Worm (Caenorhabditis elegans) whole organism, mixed stage, embryonic: ENCODE results near the gene ZK1010.4.

Experiments
- M03D4.4 ChIP-seq: sonication (generic microtip); optimal IDR thresholded peaks from 2 replicates; lab custom pipeline; 2017; ENCODE audit warnings: mild to moderate bottlenecking, missing genetic modification characterization, missing compliant biosample characterization
- bed-3 ChIP-seq: fragments of 200-800 bp; sonication (Bioruptor generic); optimal IDR thresholded peaks from 3 replicates; lab custom pipeline; 2018; ENCODE audit warnings: mild to moderate bottlenecking, missing genetic modification characterization, moderate library complexity, missing compliant biosample characterization
- blmp-1 ChIP-seq: fragments of 150-350 bp; optimal IDR thresholded peaks from 2 replicates; lab custom pipeline; 2014; ENCODE audit warnings: missing biosample characterization, missing genetic modification characterization
- ceh-39 ChIP-seq: fragments of 150-350 bp; optimal IDR thresholded peaks from 2 replicates; lab custom pipeline; 2014; ENCODE audit warnings: missing biosample characterization, missing genetic modification characterization
- ceh-43 ChIP-seq: fragments of 200-800 bp; sonication (Bioruptor generic); optimal IDR thresholded peaks from 2 replicates; lab custom pipeline; 2018; ENCODE audit warnings: mild to moderate bottlenecking, missing genetic modification characterization, moderate library complexity, missing compliant biosample characterization
- ceh-83 ChIP-seq: fragments of 200-800 bp; sonication (Bioruptor generic); optimal IDR thresholded peaks from 2 replicates; lab custom pipeline; 2018; ENCODE audit warnings: mild to moderate bottlenecking, missing genetic modification characterization, missing compliant biosample characterization
- ces-1 ChIP-seq: fragments of 150-350 bp; optimal IDR thresholded peaks from 2 replicates; lab custom pipeline; 2014; ENCODE audit warnings: missing biosample characterization, missing genetic modification reagents, missing genetic modification characterization
- cnd-1 ChIP-seq: fragments of 200-800 bp; sonication (Bioruptor generic); optimal IDR thresholded peaks from 2 replicates; lab custom pipeline; 2018; ENCODE audit warnings: mild to moderate bottlenecking, missing genetic modification characterization, missing compliant biosample characterization
- drap-1 ChIP-seq: fragments of 200-800 bp; sonication (Bioruptor generic); optimal IDR thresholded peaks from 3 replicates; lab custom pipeline; 2018; ENCODE audit warnings: mild to moderate bottlenecking, missing genetic modification characterization, missing compliant biosample characterization
- elt-1 ChIP-seq: sonication (generic microtip); optimal IDR thresholded peaks from 2 replicates; lab custom pipeline; 2017; ENCODE audit warnings: missing genetic modification characterization, mild to moderate bottlenecking, missing compliant biosample characterization, antibody characterized with exemption, moderate library complexity, borderline replicate concordance; ENCODE audit not compliant: insufficient read depth
- elt-3 ChIP-seq: fragments of 150-350 bp; optimal IDR thresholded peaks from 2 replicates; lab custom pipeline; 2014; ENCODE audit warnings: missing biosample characterization, missing genetic modification characterization
- flh-1 ChIP-seq: fragments of 200-800 bp; sonication (Bioruptor generic); optimal IDR thresholded peaks from 2 replicates; lab custom pipeline; 2018; ENCODE audit warnings: mild to moderate bottlenecking, missing genetic modification characterization, moderate library complexity, missing compliant biosample characterization
- ham-2 ChIP-seq: fragments of 200-800 bp; sonication (Bioruptor generic); optimal IDR thresholded peaks from 2 replicates; lab custom pipeline; 2018; ENCODE audit warnings: mild to moderate bottlenecking, missing genetic modification characterization, missing compliant biosample characterization
- hlh-1 ChIP-seq: fragments of 150-350 bp; optimal IDR thresholded peaks from 2 replicates; lab custom pipeline; 2014; ENCODE audit warnings: missing biosample characterization, missing genetic modification reagents, missing genetic modification characterization
- lin-13 ChIP-seq: fragments of 150-350 bp; optimal IDR thresholded peaks from 2 replicates; lab custom pipeline; 2014; ENCODE audit warnings: missing biosample characterization, missing genetic modification characterization
- lin-32 ChIP-seq: fragments of 200-800 bp; sonication (Bioruptor generic); optimal IDR thresholded peaks from 2 replicates; lab custom pipeline; 2018; ENCODE audit warnings: mild to moderate bottlenecking, missing genetic modification characterization, missing compliant biosample characterization
- lsy-2 ChIP-seq: fragments of 150-350 bp; optimal IDR thresholded peaks from 2 replicates; lab custom pipeline; 2014; ENCODE audit warnings: missing biosample characterization, missing genetic modification characterization
- mab-5 ChIP-seq: fragments of 150-350 bp; optimal IDR thresholded peaks from 2 replicates; lab custom pipeline; 2014; ENCODE audit warnings: missing biosample characterization, missing genetic modification characterization
- mep-1 ChIP-seq: fragments of 150-350 bp; optimal IDR thresholded peaks from 2 replicates; lab custom pipeline; 2017; ENCODE audit warnings: missing biosample characterization, missing genetic modification reagents, missing genetic modification characterization, inconsistent platforms
- mls-2 ChIP-seq: sonication (generic microtip); optimal IDR thresholded peaks from 2 replicates; lab custom pipeline; 2016; ENCODE audit warnings: mild to moderate bottlenecking, missing genetic modification characterization, moderate library complexity, missing compliant biosample characterization
- nhr-12 ChIP-seq: fragments of 150-350 bp; optimal IDR thresholded peaks from 2 replicates; lab custom pipeline; 2014; ENCODE audit warnings: missing biosample characterization, missing genetic modification characterization
- nhr-2 ChIP-seq: fragments of 150-350 bp; optimal IDR thresholded peaks from 2 replicates; lab custom pipeline; 2014; ENCODE audit warnings: missing biosample characterization, missing genetic modification characterization
- nhr-237 ChIP-seq: fragments of 150-350 bp; optimal IDR thresholded peaks from 2 replicates; lab custom pipeline; 2014; ENCODE audit warnings: missing biosample characterization, missing genetic modification characterization
- nhr-28 ChIP-seq: fragments of 150-350 bp; optimal IDR thresholded peaks from 2 replicates; lab custom pipeline; 2014; ENCODE audit warnings: missing biosample characterization, missing genetic modification characterization
- nhr-76 ChIP-seq: sonication (generic microtip); optimal IDR thresholded peaks from 2 replicates; lab custom pipeline; 2017; ENCODE audit warnings: missing biosample characterization, missing genetic modification characterization
- pha-4 ChIP-seq: fragments of 150-350 bp; optimal IDR thresholded peaks from 2 replicates; lab custom pipeline; 2018; ENCODE audit warnings: missing biosample characterization, missing genetic modification reagents, missing genetic modification characterization
- sem-2 ChIP-seq: fragments of 200-800 bp; sonication (Bioruptor generic); optimal IDR thresholded peaks from 2 replicates; lab custom pipeline; 2018; ENCODE audit warnings: mild to moderate bottlenecking, missing genetic modification characterization, missing compliant biosample characterization
- snpc-4 ChIP-seq: fragments of 150-350 bp; optimal IDR thresholded peaks from 2 replicates; lab custom pipeline; 2014; ENCODE audit warnings: missing biosample characterization, missing genetic modification characterization
- sptf-1 ChIP-seq: sonication (generic microtip); optimal IDR thresholded peaks from 2 replicates; lab custom pipeline; 2017; ENCODE audit warnings: mild to moderate bottlenecking, missing genetic modification characterization, moderate library complexity, missing compliant biosample characterization
- tbx-8 ChIP-seq: fragments of 200-800 bp; sonication (Bioruptor generic); optimal IDR thresholded peaks from 2 replicates; lab custom pipeline; 2018; ENCODE audit warnings: mild to moderate bottlenecking, missing genetic modification characterization, moderate library complexity, missing compliant biosample characterization
- unc-120 ChIP-seq: sonication (generic microtip); optimal IDR thresholded peaks from 2 replicates; lab custom pipeline; 2017; ENCODE audit warnings: missing genetic modification characterization, missing compliant biosample characterization; ENCODE audit not compliant: poor library complexity, severe bottlenecking
- unc-39 ChIP-seq: fragments of 150-350 bp; optimal IDR thresholded peaks from 2 replicates; lab custom pipeline; 2014; ENCODE audit warnings: missing biosample characterization, missing genetic modification characterization
- unc-62 ChIP-seq: fragments of 150-350 bp; optimal IDR thresholded peaks from 2 replicates; lab custom pipeline; 2014; ENCODE audit warnings: missing biosample characterization, missing genetic modification reagents, missing genetic modification characterization
- zip-8 ChIP-seq: fragments of 150-350 bp; optimal IDR thresholded peaks from 2 replicates; lab custom pipeline; 2014; ENCODE audit warnings: missing biosample characterization, missing genetic modification characterization
- ztf-11 ChIP-seq: fragments of 150-350 bp; optimal IDR thresholded peaks from 2 replicates; lab custom pipeline; 2014; ENCODE audit warnings: missing biosample characterization, missing genetic modification characterization

Gene ZK1010.4

DNA sequence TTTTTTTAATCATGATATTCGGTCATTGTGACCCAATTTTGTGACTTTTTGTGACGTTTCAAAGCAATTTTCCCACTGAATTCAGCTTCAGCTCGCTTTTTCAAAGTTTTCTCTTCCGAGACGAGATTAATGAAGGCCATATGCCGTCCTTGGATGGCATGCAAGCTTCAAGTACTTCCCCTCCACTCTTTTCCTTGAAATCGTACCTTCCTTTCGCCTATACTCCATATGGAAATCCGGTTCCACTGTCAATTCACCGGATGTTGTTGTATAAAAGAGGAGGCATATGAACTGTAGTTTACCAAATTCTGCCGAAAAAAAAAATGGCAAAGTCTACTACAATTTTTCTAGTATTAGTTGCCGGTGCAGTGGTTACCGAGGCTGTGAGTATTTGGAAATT, at the start of gene ZK1010.4:
Gene ZK1010.4, plus strand, starts transcription at position 301 of the 400 bp plus-strand sequence.
- no peak for TF ChIP-seq sptf-1
- no peak for TF ChIP-seq nhr-28
- no peak for TF ChIP-seq lin-13 (tag; lab: Kevin White, UChicago)
- TF ChIP-seq nhr-237 (tag; lab: Kevin White, UChicago), result no peak
- no peak for TF ChIP-seq nhr-76 (tag; lab: Kevin White, UChicago)
- no peak for TF ChIP-seq zip-8 (tag; lab: Kevin White, UChicago)
- TF ChIP-seq mep-1 (tag; lab: Kevin White, UChicago), result no peak
- no peak for TF ChIP-seq tbx-8 (GFP tag; lab: Kevin White, UChicago)
- TF ChIP-seq ceh-39 (tag; lab: Kevin White, UChicago), result no peak
- no peak for TF ChIP-seq lin-32
- TF ChIP-seq M03D4.4 (tag; lab: Kevin White, UChicago), result no peak
- no peak for TF ChIP-seq sem-2 (GFP tag; lab: Kevin White, UChicago)
- no peak for TF ChIP-seq ham-2
- TF ChIP-seq drap-1 (GFP tag; lab: Kevin White, UChicago), result no peak
- no peak for TF ChIP-seq ces-1 (GFP tag; lab: Kevin White, UChicago)
- TF ChIP-seq, all 35 proteins: peak for 0

DNA sequence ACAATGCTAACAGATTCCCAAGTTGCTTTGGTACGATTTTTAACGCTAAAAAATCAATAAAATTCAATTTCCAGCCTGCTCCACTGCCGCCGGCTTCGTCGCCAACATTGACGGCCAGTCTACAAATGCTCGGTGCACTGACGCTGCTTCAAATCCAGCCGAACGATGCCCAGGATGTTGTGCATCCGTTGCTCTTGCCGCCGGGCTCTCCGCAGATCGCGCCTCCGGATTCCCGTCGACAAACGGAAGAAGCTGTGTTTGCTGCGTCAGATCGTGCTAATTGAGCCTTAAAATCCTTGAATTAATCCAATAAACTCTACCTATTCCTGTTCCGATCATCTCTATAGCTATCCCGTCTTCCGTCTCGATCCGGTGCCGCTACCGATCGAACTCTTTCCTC, 49.8 kb upstream of the ZK1010.4 start:
- TF ChIP-seq nhr-28 (no peak), unc-120 (no peak), nhr-2 (tag; lab: Kevin White, UChicago) (no peak), ceh-39 (tag; lab: Kevin White, UChicago) (no peak)

DNA sequence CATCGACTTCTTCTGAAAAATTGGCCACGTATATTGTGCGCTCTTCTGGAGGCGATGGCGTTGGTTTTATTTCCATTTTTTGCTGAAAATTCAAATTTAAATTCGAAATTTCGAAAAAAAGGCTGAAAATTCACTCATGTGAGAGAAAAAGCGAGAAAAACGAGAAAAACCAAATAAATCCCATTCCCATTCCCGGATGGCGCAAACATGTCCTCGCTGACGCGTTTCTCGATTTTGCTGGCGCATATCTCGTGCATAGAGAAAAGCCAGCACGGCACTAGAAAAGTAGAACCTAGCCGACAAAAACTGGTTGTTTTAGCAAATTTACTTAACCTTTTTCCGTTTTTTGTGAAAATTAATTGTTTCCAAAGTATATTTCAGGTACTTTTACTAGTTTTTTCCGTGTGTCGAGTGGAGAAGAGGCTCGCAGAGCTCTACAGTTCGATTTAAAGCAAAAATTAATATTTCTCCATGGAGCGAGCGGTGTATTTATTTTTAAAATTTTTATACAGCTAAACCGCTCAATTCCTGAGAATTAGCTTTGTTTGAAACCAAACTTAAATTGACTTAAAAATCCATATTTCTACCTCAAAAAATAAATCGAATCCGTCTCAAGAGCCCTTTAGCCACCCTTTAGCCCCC, 49.0 kb upstream of the ZK1010.4 start, which contains the start of gene rbm-7:
Gene rbm-7, minus strand, starts transcription at position 82 of the 642 bp plus-strand sequence.
- peak; percentile 79 for TF ChIP-seq lin-13 (tag; lab: Kevin White, UChicago)
- peak; percentile 79 for TF ChIP-seq mep-1 (tag; lab: Kevin White, UChicago)
- peak; percentile 15 for TF ChIP-seq sptf-1
- no peak for TF ChIP-seq tbx-8 (GFP tag; lab: Kevin White, UChicago)
- no peak for TF ChIP-seq hlh-1 (tag; lab: Kevin White, UChicago)
- no peak for TF ChIP-seq ces-1 (GFP tag; lab: Kevin White, UChicago)
- no peak for TF ChIP-seq nhr-2 (tag; lab: Kevin White, UChicago)
- TF ChIP-seq lin-32, result no peak
- peak; percentile 19 for TF ChIP-seq nhr-237 (tag; lab: Kevin White, UChicago)
- TF ChIP-seq M03D4.4 (tag; lab: Kevin White, UChicago), result no peak
- no peak for TF ChIP-seq flh-1 (GFP tag; lab: Kevin White, UChicago)
- TF ChIP-seq nhr-28, result no peak
- peak; percentile 77 for TF ChIP-seq unc-120
- TF ChIP-seq ceh-39 (tag; lab: Kevin White, UChicago), result no peak
- no peak for TF ChIP-seq cnd-1 (tag; lab: Kevin White, UChicago)
- no peak for TF ChIP-seq ceh-43 (GFP tag; lab: Kevin White, UChicago)
- TF ChIP-seq snpc-4 (tag; lab: Kevin White, UChicago), result no peak
- no peak for TF ChIP-seq blmp-1 (tag; lab: Kevin White, UChicago)
- TF ChIP-seq nhr-76 (tag; lab: Kevin White, UChicago), result no peak
- TF ChIP-seq zip-8 (tag; lab: Kevin White, UChicago), result no peak
- TF ChIP-seq mab-5 (tag; lab: Kevin White, UChicago), result no peak
- TF ChIP-seq ztf-11 (tag; lab: Kevin White, UChicago), result no peak
- TF ChIP-seq elt-1 (tag; lab: Kevin White, UChicago), result no peak
- no peak for TF ChIP-seq sem-2 (GFP tag; lab: Kevin White, UChicago)
- no peak for TF ChIP-seq nhr-12 (tag; lab: Kevin White, UChicago)
- no peak for TF ChIP-seq bed-3
- peak; percentile 42 for TF ChIP-seq pha-4 (tag; lab: Kevin White, UChicago)
- TF ChIP-seq drap-1 (GFP tag; lab: Kevin White, UChicago), result no peak
- TF ChIP-seq mls-2 (tag; lab: Kevin White, UChicago), result no peak
- no peak for TF ChIP-seq unc-39
- TF ChIP-seq elt-3 (tag; lab: Kevin White, UChicago), result no peak
- TF ChIP-seq lsy-2 (tag; lab: Kevin White, UChicago), result peak; percentile 53
- no peak for TF ChIP-seq unc-62 (GFP tag; lab: Kevin White, UChicago)
- no peak for TF ChIP-seq ham-2
- TF ChIP-seq ceh-83 (GFP tag; lab: Kevin White, UChicago), result no peak
